Worm (Caenorhabditis elegans) whole organism, L3 larva: ENCODE results near the gene warf-1.
A peak's percentile ranks its signal among the peaks of the same experiment; 100 is the strongest.

ENCODE experiments used
- ZK546.5 ChIP-seq: sonication (generic microtip); optimal IDR thresholded peaks from 2 replicates; lab custom pipeline; 2017; ENCODE audit warnings: missing biosample characterization, missing genetic modification characterization
- aly-2 ChIP-seq: fragments of 150-350 bp; optimal IDR thresholded peaks from 2 replicates; lab custom pipeline; 2014; ENCODE audit warnings: missing biosample characterization, missing genetic modification characterization
- ama-1 ChIP-seq: fragments of 150-350 bp; optimal IDR thresholded peaks from 2 replicates; lab custom pipeline; 2018
- ceh-28 ChIP-seq: fragments of 150-350 bp; optimal IDR thresholded peaks from 2 replicates; lab custom pipeline; 2014; ENCODE audit warnings: missing biosample characterization, missing genetic modification reagents, missing genetic modification characterization
- elt-2 ChIP-seq: sonication (generic microtip); optimal IDR thresholded peaks from 2 replicates; lab custom pipeline; 2016; ENCODE audit warnings: missing genetic modification reagents, mild to moderate bottlenecking, missing genetic modification characterization, missing compliant biosample characterization
- eor-1 ChIP-seq, 2 experiments: fragments of 150-350 bp; optimal IDR thresholded peaks; 2 replicates each; lab custom pipeline; 2014 to 2018; ENCODE audit warnings: missing biosample characterization in 2 of 2, missing genetic modification characterization in 2 of 2
- fkh-10 ChIP-seq: sonication (generic microtip); optimal IDR thresholded peaks from 2 replicates; lab custom pipeline; 2017; ENCODE audit warnings: missing biosample characterization, missing genetic modification reagents, missing genetic modification characterization
- nhr-11 ChIP-seq: fragments of 150-350 bp; optimal IDR thresholded peaks from 2 replicates; lab custom pipeline; 2014; ENCODE audit warnings: missing biosample characterization, missing genetic modification characterization
- nhr-237 ChIP-seq: fragments of 150-350 bp; optimal IDR thresholded peaks from 2 replicates; lab custom pipeline; 2014; ENCODE audit warnings: missing biosample characterization, missing genetic modification characterization
- nhr-76 ChIP-seq: fragments of 150-350 bp; sonication (generic microtip); optimal IDR thresholded peaks from 5 replicates; lab custom pipeline; 2014; ENCODE audit warnings: missing biosample characterization, missing genetic modification characterization
- unc-39 ChIP-seq: sonication (generic microtip); optimal IDR thresholded peaks from 4 replicates; lab custom pipeline; 2017; ENCODE audit warnings: missing biosample characterization, missing genetic modification characterization
- ztf-11 ChIP-seq: fragments of 150-350 bp; optimal IDR thresholded peaks from 2 replicates; lab custom pipeline; 2014; ENCODE audit warnings: missing biosample characterization, missing genetic modification characterization

DNA sequence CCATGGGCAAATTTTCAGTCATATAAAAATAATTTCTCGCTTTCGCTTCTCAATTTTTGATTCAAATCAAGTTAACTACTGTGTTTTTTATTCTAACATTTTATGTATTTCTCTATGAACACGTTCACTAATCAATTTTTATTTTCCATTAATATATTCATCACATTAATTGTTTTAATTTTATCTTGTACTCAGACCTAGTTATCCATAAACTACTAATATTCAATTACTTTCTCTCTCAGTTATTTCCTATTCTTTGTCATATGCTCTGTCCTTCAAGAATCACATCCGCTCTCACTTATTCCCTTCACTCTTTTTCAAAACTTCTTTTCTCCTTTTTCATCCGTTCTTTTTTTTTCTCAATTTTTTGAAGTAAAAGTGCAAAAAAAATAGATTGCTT is 47.6 kb upstream of the warf-1 start:
- TF ChIP-seq nhr-76 (no peak), nhr-237 (no peak), ceh-28 (no peak), aly-2 (tag; lab: Kevin White, UChicago) (no peak), nhr-11 (tag; lab: Kevin White, UChicago) (no peak), fkh-10 (GFP tag; lab: Kevin White, UChicago) (peak; percentile 42), ztf-11 (no peak), unc-39 (no peak), ama-1 (no peak), ZK546.5 (tag; lab: Kevin White, UChicago) (no peak), eor-1 (tag; optimal IDR thresholded peaks at IDR 0.05; lab: Kevin White, UChicago) (no peak), elt-2 (no peak)
